Fruit fly (Drosophila melanogaster) whole organism, embryonic: ENCODE measurements around the gene Sf3b6.

ENCODE experiments used
- Bdp1 ChIP-seq: fragments of 200-800 bp; sonication (Bioruptor generic); optimal IDR thresholded peaks from 3 replicates; lab custom pipeline; 2016; ENCODE audit warnings: missing biosample characterization, missing genetic modification characterization
- C15 ChIP-seq: fragments of 200-800 bp; sonication (Bioruptor generic); IDR thresholded peaks from 3 replicates; pipeline ENCODE4 v1.3.6; 2022; ENCODE audit warnings: missing biosample characterization, missing genetic modification characterization
- CG10209 ChIP-seq: fragments of 200-800 bp; sonication (Bioruptor generic); optimal IDR thresholded peaks from 3 replicates; lab custom pipeline; 2017; ENCODE audit warnings: missing biosample characterization, mild to moderate bottlenecking, missing genetic modification characterization, missing genetic modification reagents
- CG10431 ChIP-seq: fragments of 200-800 bp; sonication (Bioruptor generic); optimal IDR thresholded peaks from 3 replicates; lab custom pipeline; 2018; ENCODE audit warnings: missing biosample characterization, mild to moderate bottlenecking, missing genetic modification characterization
- CG10543 ChIP-seq: fragments of 200-800 bp; sonication (Bioruptor generic); optimal IDR thresholded peaks from 3 replicates; lab custom pipeline; 2017; ENCODE audit warnings: missing biosample characterization, mild to moderate bottlenecking, missing genetic modification characterization, moderate library complexity
- CG1233 ChIP-seq: fragments of 200-800 bp; sonication (Bioruptor generic); optimal IDR thresholded peaks from 4 replicates; lab custom pipeline; 2018; ENCODE audit warnings: missing biosample characterization, mild to moderate bottlenecking, missing genetic modification characterization
- CG15514 ChIP-seq: fragments of 200-800 bp; sonication (Bioruptor generic); optimal IDR thresholded peaks from 3 replicates; lab custom pipeline; 2017; ENCODE audit warnings: missing biosample characterization, missing genetic modification characterization, mild to moderate bottlenecking, moderate library complexity, missing genetic modification reagents
- CG3065 ChIP-seq: fragments of 200-800 bp; sonication (Bioruptor generic); optimal IDR thresholded peaks from 2 replicates; lab custom pipeline; 2016; ENCODE audit warnings: missing biosample characterization, missing genetic modification characterization
- CG34376 ChIP-seq: fragments of 200-800 bp; sonication (Bioruptor generic); optimal IDR thresholded peaks from 2 replicates; lab custom pipeline; 2018; ENCODE audit warnings: missing biosample characterization, mild to moderate bottlenecking, missing genetic modification characterization
- CG34422 ChIP-seq: fragments of 200-800 bp; sonication (Bioruptor generic); IDR thresholded peaks from 3 replicates; pipeline ENCODE4 v1.3.6; 2022; ENCODE audit warnings: missing biosample characterization, missing genetic modification characterization
- CG4707 ChIP-seq: fragments of 200-800 bp; sonication (Bioruptor generic); optimal IDR thresholded peaks from 2 replicates; lab custom pipeline; 2018; ENCODE audit warnings: missing biosample characterization, mild to moderate bottlenecking, missing genetic modification characterization, moderate library complexity
- CG9817 ChIP-seq: fragments of 200-800 bp; sonication (Bioruptor generic); optimal IDR thresholded peaks from 2 replicates; lab custom pipeline; 2018; ENCODE audit warnings: missing biosample characterization, mild to moderate bottlenecking, missing genetic modification characterization, moderate library complexity
- Dip2 ChIP-seq: fragments of 200-800 bp; sonication (Bioruptor generic); IDR thresholded peaks from 2 replicates; pipeline ENCODE4 v1.3.6; 2022; ENCODE audit warnings: missing biosample characterization, missing genetic modification characterization
- ERR ChIP-seq: fragments of 200-800 bp; sonication (Bioruptor generic); optimal IDR thresholded peaks from 2 replicates; lab custom pipeline; 2016; ENCODE audit warnings: missing biosample characterization, missing genetic modification characterization
- Eip74EF ChIP-seq, 2 experiments: fragments of 200-800 bp in 1 of 2; fragments of >200 bp in 1 of 2; sonication (Bioruptor generic) in 1 of 2; optimal IDR thresholded peaks; 2 replicates each; lab custom pipeline; 2017 to 2019; ENCODE audit warnings: missing biosample characterization in 2 of 2, missing genetic modification characterization in 2 of 2, mild to moderate bottlenecking in 1 of 2, moderate library complexity in 1 of 2
- Fer1 ChIP-seq: fragments of 200-800 bp; sonication (Bioruptor generic); optimal IDR thresholded peaks from 2 replicates; lab custom pipeline; 2017; ENCODE audit warnings: missing biosample characterization, mild to moderate bottlenecking, missing genetic modification characterization
- H15 ChIP-seq: fragments of 200-800 bp; sonication (Bioruptor generic); IDR thresholded peaks from 3 replicates; pipeline ENCODE4 v1.3.6; 2022; ENCODE audit warnings: missing biosample characterization, missing genetic modification characterization
- Hr78 ChIP-seq, 2 experiments: fragments of 200-800 bp in 1 of 2; fragments of >200 bp in 1 of 2; sonication (Bioruptor generic) in 1 of 2; optimal IDR thresholded peaks; 2 replicates each; lab custom pipeline; 2017 to 2019; ENCODE audit warnings: missing biosample characterization in 2 of 2, missing genetic modification characterization in 2 of 2, mild to moderate bottlenecking in 1 of 2, moderate library complexity in 1 of 2
- Jarid2 ChIP-seq: fragments of 200-800 bp; sonication (Bioruptor generic); optimal IDR thresholded peaks from 3 replicates; lab custom pipeline; 2017; ENCODE audit warnings: mild to moderate bottlenecking, missing biosample characterization, missing genetic modification reagents, missing genetic modification characterization
- Opbp ChIP-seq: fragments of 200-800 bp; sonication (Bioruptor generic); IDR thresholded peaks from 3 replicates; pipeline ENCODE4 v1.3.6; 2022; ENCODE audit warnings: missing biosample characterization, missing genetic modification characterization; ENCODE audit not compliant: partially characterized antibody
- Poxn ChIP-seq: fragments of 200-800 bp; sonication (Bioruptor generic); IDR thresholded peaks from 2 replicates; pipeline ENCODE4 v1.3.6; 2022; ENCODE audit warnings: missing biosample characterization, missing genetic modification characterization
- TFAM ChIP-seq: fragments of 200-800 bp; sonication (Bioruptor generic); optimal IDR thresholded peaks from 2 replicates; lab custom pipeline; 2017; ENCODE audit warnings: missing biosample characterization, missing genetic modification characterization, inconsistent platforms
- Usf ChIP-seq: fragments of 200-800 bp; sonication (Bioruptor generic); optimal IDR thresholded peaks from 2 replicates; lab custom pipeline; 2017; ENCODE audit warnings: missing genotype, missing biosample characterization, missing genetic modification characterization
- ab ChIP-seq: fragments of 200-800 bp; sonication (Bioruptor generic); optimal IDR thresholded peaks from 2 replicates; lab custom pipeline; 2016; ENCODE audit warnings: missing biosample characterization, missing genetic modification characterization
- ara ChIP-seq: fragments of 200-800 bp; sonication (Bioruptor generic); IDR thresholded peaks from 2 replicates; pipeline ENCODE4 v1.3.6; 2022; ENCODE audit warnings: missing biosample characterization, missing genetic modification characterization
- ato ChIP-seq: fragments of 200-800 bp; sonication (Bioruptor generic); IDR thresholded peaks from 2 replicates; pipeline ENCODE4 v1.3.6; 2022; ENCODE audit warnings: missing biosample characterization, missing genetic modification characterization; ENCODE audit not compliant: partially characterized antibody
- bsh ChIP-seq, 2 experiments: fragments of 200-800 bp; sonication (Bioruptor generic); optimal IDR thresholded peaks; 2 replicates each; lab custom pipeline; 2017 to 2018; ENCODE audit warnings: mild to moderate bottlenecking in 2 of 2, missing biosample characterization in 2 of 2, missing genetic modification characterization in 2 of 2, moderate library complexity in 1 of 2
- cas ChIP-seq: fragments of 200-800 bp; sonication (Bioruptor generic); IDR thresholded peaks from 2 replicates; pipeline ENCODE4 v1.3.6; 2022; ENCODE audit warnings: missing biosample characterization, missing genetic modification characterization
- ci ChIP-seq: fragments of 200-800 bp; sonication (Bioruptor generic); IDR thresholded peaks from 3 replicates; pipeline ENCODE4 v1.3.6; 2022; ENCODE audit warnings: missing biosample characterization, missing genetic modification characterization
- crp ChIP-seq, 2 experiments: fragments of 200-800 bp; sonication (Bioruptor generic); optimal IDR thresholded peaks; 2 replicates in 1 of 2; 3 replicates in 1 of 2; lab custom pipeline; 2017; ENCODE audit warnings: missing biosample characterization in 2 of 2, missing genetic modification characterization in 2 of 2, mild to moderate bottlenecking in 1 of 2, moderate library complexity in 1 of 2
- da ChIP-seq: fragments of 200-800 bp; sonication (Bioruptor generic); optimal IDR thresholded peaks from 2 replicates; lab custom pipeline; 2016; ENCODE audit warnings: missing biosample characterization, missing genetic modification characterization
- danr ChIP-seq: fragments of 200-800 bp; sonication (Bioruptor generic); IDR thresholded peaks from 2 replicates; pipeline ENCODE4 v1.3.6; 2022; ENCODE audit warnings: missing biosample characterization, missing genetic modification characterization
- disco-r ChIP-seq: fragments of 200-800 bp; sonication (Bioruptor generic); optimal IDR thresholded peaks from 2 replicates; lab custom pipeline; 2016; ENCODE audit warnings: missing biosample characterization, missing genetic modification characterization
- dm ChIP-seq: fragments of 200-800 bp; sonication (Bioruptor generic); optimal IDR thresholded peaks from 3 replicates; lab custom pipeline; 2016; ENCODE audit warnings: missing biosample characterization, missing genetic modification characterization
- ewg ChIP-seq: fragments of 200-800 bp; sonication (Bioruptor generic); optimal IDR thresholded peaks from 3 replicates; lab custom pipeline; 2017; ENCODE audit warnings: mild to moderate bottlenecking, missing biosample characterization, missing genetic modification reagents, missing genetic modification characterization
- fd3F ChIP-seq: fragments of 200-800 bp; sonication (Bioruptor generic); optimal IDR thresholded peaks from 2 replicates; lab custom pipeline; 2018; ENCODE audit warnings: missing biosample characterization, mild to moderate bottlenecking, missing genetic modification characterization, moderate library complexity
- gem ChIP-seq: fragments of 200-800 bp; sonication (Bioruptor generic); optimal IDR thresholded peaks from 2 replicates; lab custom pipeline; 2019; ENCODE audit warnings: missing biosample characterization, mild to moderate bottlenecking, missing genetic modification characterization, moderate library complexity
- hbn ChIP-seq: fragments of 200-800 bp; sonication (Bioruptor generic); IDR thresholded peaks from 2 replicates; pipeline ENCODE4 v1.3.6; 2022; ENCODE audit warnings: missing biosample characterization, missing genetic modification characterization; ENCODE audit not compliant: partially characterized antibody
- kay ChIP-seq: fragments of 200-800 bp; sonication (Bioruptor generic); optimal IDR thresholded peaks from 2 replicates; lab custom pipeline; 2016; ENCODE audit warnings: missing biosample characterization, missing genetic modification characterization
- lab ChIP-seq: fragments of 200-800 bp; sonication (Bioruptor generic); optimal IDR thresholded peaks from 3 replicates; lab custom pipeline; 2017; ENCODE audit warnings: missing biosample characterization, missing genetic modification characterization, mild to moderate bottlenecking, moderate library complexity, missing genetic modification reagents
- lilli ChIP-seq: fragments of 200-800 bp; sonication (Bioruptor generic); optimal IDR thresholded peaks from 3 replicates; lab custom pipeline; 2016; ENCODE audit warnings: missing biosample characterization, missing genetic modification characterization
- nau ChIP-seq: fragments of 200-800 bp; sonication (Bioruptor generic); optimal IDR thresholded peaks from 3 replicates; lab custom pipeline; 2017; ENCODE audit warnings: missing biosample characterization, mild to moderate bottlenecking, missing genetic modification characterization, missing genetic modification reagents
- nerfin-2 ChIP-seq: fragments of 200-800 bp; sonication (Bioruptor generic); IDR thresholded peaks from 2 replicates; pipeline ENCODE4 v1.3.6; 2022; ENCODE audit warnings: missing biosample characterization, missing genetic modification characterization; ENCODE audit not compliant: partially characterized antibody
- org-1 ChIP-seq: fragments of 200-800 bp; sonication (Bioruptor generic); optimal IDR thresholded peaks from 2 replicates; lab custom pipeline; 2017; ENCODE audit warnings: missing biosample characterization, missing genetic modification characterization
- otp ChIP-seq: fragments of 200-800 bp; sonication (Bioruptor generic); IDR thresholded peaks from 3 replicates; pipeline ENCODE4, ENCODE4 v1.3.6; 2022; ENCODE audit warnings: missing biosample characterization, missing genetic modification characterization
- pho ChIP-seq: fragments of 200-800 bp; sonication (Bioruptor generic); optimal IDR thresholded peaks from 2 replicates; lab custom pipeline; 2016; ENCODE audit warnings: missing biosample characterization, missing genetic modification characterization
- sc ChIP-seq, 3 experiments: fragments of >200 bp in 2 of 3; fragments of 200-800 bp in 1 of 3; sonication (Bioruptor generic) in 1 of 3; optimal IDR thresholded peaks; 2 replicates in 2 of 3; 3 replicates in 1 of 3; lab custom pipeline; 2017; ENCODE audit warnings: mild to moderate bottlenecking in 1 of 3, missing biosample characterization in 1 of 3, missing genetic modification characterization in 1 of 3, missing genetic modification reagents in 1 of 3
- tap ChIP-seq: fragments of 200-800 bp; optimal IDR thresholded peaks from 3 replicates; lab custom pipeline; 2019; ENCODE audit warnings: missing biosample characterization, mild to moderate bottlenecking, missing genetic modification characterization, moderate library complexity
- wek ChIP-seq: fragments of 200-800 bp; sonication (Bioruptor generic); optimal IDR thresholded peaks from 3 replicates; lab custom pipeline; 2018; ENCODE audit warnings: missing biosample characterization, mild to moderate bottlenecking, missing genetic modification characterization, moderate library complexity

Gene Sf3b6

dm6 chr3L:6217806-6218205 lies 24.8 kb upstream of the Sf3b6 start, which contains the start of gene LanA (continued):
- TF ChIP-seq fd3F (GFP tag; lab: Kevin White, UChicago) (no peak), ato (GFP tag; lab: Robert Waterston, UW) (0 out of 2 replicates have a peak, but pooled peaks have one; percentile 45), ara (GFP tag; lab: Robert Waterston, UW) (no peak), org-1 (GFP tag; lab: Kevin White, UChicago) (no peak), tap (tag; lab: Kevin White, UChicago) (no peak), nerfin-2 (GFP tag; lab: Robert Waterston, UW) (no peak), CG1233 (GFP tag; lab: Kevin White, UChicago) (no peak), CG15514 (no peak), crp (GFP tag; optimal IDR thresholded peaks at IDR 0.05; lab: Kevin White, UChicago) (no peak), hbn (GFP tag; lab: Robert Waterston, UW) (no peak), Poxn (GFP tag; lab: Robert Waterston, UW) (no peak), Hr78 (GFP tag; optimal IDR thresholded peaks at IDR 0.05; lab: Kevin White, UChicago) (no peak), ab (GFP tag; lab: Kevin White, UChicago) (no peak), CG10209 (GFP tag; lab: Kevin White, UChicago) (no peak), Dip2 (GFP tag; lab: Robert Waterston, UW) (no peak), bsh (GFP tag; optimal IDR thresholded peaks at IDR 0.05; lab: Kevin White, UChicago) (no peak), kay (GFP tag; lab: Kevin White, UChicago) (no peak), cas (no peak), CG10543 (GFP tag; lab: Kevin White, UChicago) (peak; percentile 19), nau (no peak), da (GFP tag; lab: Kevin White, UChicago) (no peak), Usf (no peak), lab (GFP tag; lab: Kevin White, UChicago) (peak; percentile 15), dm (GFP tag; lab: Kevin White, UChicago) (no peak), Eip74EF (GFP tag; optimal IDR thresholded peaks at IDR 0.05; lab: Kevin White, UChicago) (no peak), disco-r (GFP tag; lab: Kevin White, UChicago) (no peak), ewg (GFP tag; lab: Kevin White, UChicago) (no peak), ERR (GFP tag; lab: Kevin White, UChicago) (peak; percentile 11), TFAM (GFP tag; lab: Kevin White, UChicago) (no peak), Fer1 (GFP tag; lab: Kevin White, UChicago) (no peak), otp (GFP tag; lab: Robert Waterston, UW) (peak; percentile 31; the same call in 1 of the 3 replicates), danr (no peak), gem (tag; lab: Kevin White, UChicago) (no peak), Jarid2 (GFP tag; lab: Kevin White, UChicago) (peak; percentile 77), Opbp (GFP tag; lab: Robert Waterston, UW) (0 out of 3 replicates have a peak, but pooled peaks have one; percentile 28), sc (optimal IDR thresholded peaks at IDR 0.05; lab: Kevin White, UChicago) (no peak), sc (GFP tag; optimal IDR thresholded peaks at IDR 0.05; lab: Kevin White, UChicago) (no peak), CG34376 (GFP tag; lab: Kevin White, UChicago) (peak; percentile 61), lilli (GFP tag; lab: Kevin White, UChicago) (no peak), CG10431 (GFP tag; lab: Kevin White, UChicago) (peak; percentile 41), CG34422 (GFP tag; lab: Robert Waterston, UW) (peak; percentile 67), CG3065 (GFP tag; lab: Kevin White, UChicago) (no peak), C15 (GFP tag; lab: Robert Waterston, UW) (no peak), CG9817 (no peak), wek (GFP tag; lab: Kevin White, UChicago) (no peak), ci (GFP tag; lab: Robert Waterston, UW) (peak; percentile 49; the same call in 2 of the 3 replicates), H15 (GFP tag; lab: Robert Waterston, UW) (no peak), Bdp1 (GFP tag; lab: Kevin White, UChicago) (no peak), pho (GFP tag; lab: Kevin White, UChicago) (no peak), CG4707 (GFP tag; lab: Kevin White, UChicago) (peak; percentile 7)
